Worm (Caenorhabditis elegans) whole organism, mixed stage, embryonic: ENCODE results near the gene trpp-6.

Source experiments
- nhr-76 ChIP-seq: sonication (generic microtip); optimal IDR thresholded peaks from 2 replicates; lab custom pipeline; 2017; ENCODE audit warnings: missing biosample characterization, missing genetic modification characterization
- zip-8 ChIP-seq: fragments of 150-350 bp; optimal IDR thresholded peaks from 2 replicates; lab custom pipeline; 2014; ENCODE audit warnings: missing biosample characterization, missing genetic modification characterization

DNA sequence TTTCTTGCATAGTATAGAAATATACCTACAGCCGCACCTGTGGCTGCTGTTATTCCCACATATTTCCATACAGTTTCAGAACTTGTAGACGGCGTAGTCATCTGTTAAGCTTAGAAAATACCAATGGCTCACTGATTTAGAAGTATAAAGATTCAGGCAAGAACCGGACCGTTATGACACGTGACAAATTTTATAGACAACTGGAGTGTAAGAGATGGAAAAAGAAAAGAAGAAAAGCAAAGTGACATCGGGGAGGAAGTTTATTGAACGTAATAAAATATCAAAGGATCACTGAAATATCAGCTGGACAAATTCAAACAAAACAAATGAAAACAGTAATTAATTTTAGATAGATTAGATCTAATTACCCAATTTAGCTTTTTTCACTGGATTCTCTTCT is 5.5 kb upstream of the trpp-6 start, which contains the start of gene rmd-2:
- no peak for TF ChIP-seq nhr-76 (tag; lab: Kevin White, UChicago)
- no peak for TF ChIP-seq zip-8 (tag; lab: Kevin White, UChicago)
